Fruit fly (Drosophila melanogaster) S2 (cell line): ENCODE results near the gene Gr9a.

Experiments
- CG8478 ChIP-seq: fragments of >200 bp; optimal IDR thresholded peaks from 2 replicates; lab custom pipeline; 2018
- CTCF ChIP-seq, 2 experiments: fragments of >200 bp; optimal IDR thresholded peaks; 2 replicates each; lab custom pipeline; 2018

- TF ChIP-seq CG8478 (lab: Kevin White, UChicago) (no peak), CTCF (optimal IDR thresholded peaks at IDR 0.05; lab: Kevin White, UChicago) (no peak)
Observed at dm6 chrX:10016724-10017123, 44.7 kb upstream of the Gr9a start, which contains the start of gene Cht6.
